Worm (Caenorhabditis elegans) whole organism, L2 larva: ENCODE data around the gene F26G1.1.

ENCODE experiments used
- ZK546.5 ChIP-seq: sonication (generic microtip); optimal IDR thresholded peaks from 2 replicates; lab custom pipeline; 2017; ENCODE audit warnings: missing biosample characterization, missing genetic modification characterization
- ama-1 ChIP-seq: fragments of 150-350 bp; optimal IDR thresholded peaks from 2 replicates; lab custom pipeline; 2018; ENCODE audit warnings: inconsistent platforms
- blmp-1 ChIP-seq: sonication (generic microtip); optimal IDR thresholded peaks from 2 replicates; lab custom pipeline; 2017; ENCODE audit warnings: missing genetic modification characterization, mild to moderate bottlenecking, missing compliant biosample characterization, antibody characterized with exemption, moderate library complexity; ENCODE audit not compliant: insufficient read depth
- ceh-16 ChIP-seq: fragments of 150-350 bp; optimal IDR thresholded peaks from 2 replicates; lab custom pipeline; 2014; ENCODE audit warnings: missing biosample characterization, missing genetic modification characterization
- crh-2 ChIP-seq: sonication (generic microtip); optimal IDR thresholded peaks from 2 replicates; lab custom pipeline; 2017; ENCODE audit warnings: missing biosample characterization, missing genetic modification characterization
- elt-3 ChIP-seq: sonication (generic microtip); optimal IDR thresholded peaks from 2 replicates; lab custom pipeline; 2017; ENCODE audit warnings: missing biosample characterization, missing genetic modification characterization
- lin-13 ChIP-seq: fragments of 150-350 bp; optimal IDR thresholded peaks from 2 replicates; lab custom pipeline; 2014; ENCODE audit warnings: missing biosample characterization, missing genetic modification reagents, missing genetic modification characterization
- mab-5 ChIP-seq: fragments of 150-350 bp; optimal IDR thresholded peaks from 2 replicates; lab custom pipeline; 2014; ENCODE audit warnings: missing biosample characterization, missing genetic modification characterization
- mdl-1 ChIP-seq, 2 experiments: fragments of 150-350 bp in 1 of 2; sonication (generic microtip) in 1 of 2; optimal IDR thresholded peaks; 2 replicates each; lab custom pipeline; 2017; ENCODE audit warnings: missing biosample characterization in 2 of 2, missing genetic modification characterization in 2 of 2
- nhr-21 ChIP-seq: fragments of 150-350 bp; optimal IDR thresholded peaks from 2 replicates; lab custom pipeline; 2014; ENCODE audit warnings: missing biosample characterization, missing genetic modification characterization
- peb-1 ChIP-seq: fragments of 150-350 bp; optimal IDR thresholded peaks from 2 replicates; lab custom pipeline; 2014; ENCODE audit warnings: missing biosample characterization, missing genetic modification characterization
- zag-1 ChIP-seq: fragments of 150-350 bp; optimal IDR thresholded peaks from 2 replicates; lab custom pipeline; 2014; ENCODE audit warnings: missing biosample characterization, missing genetic modification characterization
- ztf-11 ChIP-seq: sonication (generic microtip); optimal IDR thresholded peaks from 2 replicates; lab custom pipeline; 2017; ENCODE audit warnings: missing biosample characterization, missing genetic modification characterization

DNA sequence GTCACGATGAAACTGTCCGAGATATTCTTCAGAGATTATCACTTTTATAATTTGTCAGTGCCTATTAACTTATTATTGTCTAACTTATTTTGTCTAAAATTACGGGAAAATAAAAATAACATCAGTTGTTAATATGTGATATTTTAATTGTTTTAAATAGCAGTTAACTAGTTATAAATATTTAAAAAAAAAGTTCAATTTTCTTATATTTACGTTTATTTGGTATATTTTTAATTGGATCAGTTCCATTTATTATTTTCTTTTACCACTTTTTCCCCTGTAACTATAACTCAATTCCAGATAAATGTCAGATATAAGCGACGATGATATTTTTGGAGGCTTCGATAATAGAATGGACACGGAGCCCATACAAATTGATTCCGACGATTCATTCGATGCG, 4.0 kb downstream of the F26G1.1 start, which contains the start of gene C33F10.4:
- TF ChIP-seq crh-2 (tag; lab: Kevin White, UChicago) (no peak), elt-3 (tag; lab: Kevin White, UChicago) (no peak), peb-1 (tag; lab: Kevin White, UChicago) (no peak), ztf-11 (no peak), mab-5 (no peak), nhr-21 (no peak), lin-13 (GFP tag; lab: Kevin White, UChicago) (no peak), mdl-1 (tag; optimal IDR thresholded peaks at IDR 0.05; lab: Kevin White, UChicago) (no peak), ceh-16 (tag; lab: Kevin White, UChicago) (no peak), blmp-1 (no peak), ama-1 (lab: Kevin White, UChicago) (no peak), ZK546.5 (no peak), zag-1 (tag; lab: Kevin White, UChicago) (no peak)
